Worm (Caenorhabditis elegans): ENCODE results near the gene ufl-1.

Gene ufl-1

DNA sequence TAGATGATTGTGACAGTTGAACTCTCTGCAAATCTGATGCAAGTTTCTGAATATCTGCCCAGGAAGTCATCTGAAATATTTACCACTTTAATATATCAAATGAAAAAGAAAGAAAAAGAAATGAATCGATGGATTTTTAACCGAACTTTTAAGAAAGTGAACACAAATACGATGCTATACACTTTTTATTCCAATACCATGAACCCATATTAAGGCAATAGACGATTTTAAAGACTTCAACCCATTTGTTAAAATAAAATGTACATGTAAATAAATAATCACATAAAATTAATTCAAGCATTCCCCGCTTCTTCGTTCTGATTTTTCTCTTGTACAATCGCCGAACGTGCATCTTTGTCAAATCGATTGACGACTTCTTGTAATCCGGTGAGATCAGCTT, at the start of gene ufl-1:
TSS of gene ufl-1 (minus strand) at position 70 of the 400 bp plus-strand sequence.
- no peak for TF ChIP-seq sem-2 (GFP tag; optimal IDR thresholded peaks at IDR 0.05)
- TF ChIP-seq pha-4 (tag; optimal IDR thresholded peaks at IDR 0.05): no peak
- no peak for TF ChIP-seq ham-2 (GFP tag; optimal IDR thresholded peaks at IDR 0.05)
- no peak for TF ChIP-seq elt-3 (tag; optimal IDR thresholded peaks at IDR 0.05)
- TF ChIP-seq flh-1 (GFP tag; optimal IDR thresholded peaks at IDR 0.05): no peak
- TF ChIP-seq mab-5 (tag; optimal IDR thresholded peaks at IDR 0.05): no peak
- no peak for TF ChIP-seq M03D4.4 (tag; optimal IDR thresholded peaks at IDR 0.05)
- no peak for TF ChIP-seq unc-39 (tag; optimal IDR thresholded peaks at IDR 0.05)
- no peak for TF ChIP-seq ceh-43 (GFP tag; optimal IDR thresholded peaks at IDR 0.05)

DNA sequence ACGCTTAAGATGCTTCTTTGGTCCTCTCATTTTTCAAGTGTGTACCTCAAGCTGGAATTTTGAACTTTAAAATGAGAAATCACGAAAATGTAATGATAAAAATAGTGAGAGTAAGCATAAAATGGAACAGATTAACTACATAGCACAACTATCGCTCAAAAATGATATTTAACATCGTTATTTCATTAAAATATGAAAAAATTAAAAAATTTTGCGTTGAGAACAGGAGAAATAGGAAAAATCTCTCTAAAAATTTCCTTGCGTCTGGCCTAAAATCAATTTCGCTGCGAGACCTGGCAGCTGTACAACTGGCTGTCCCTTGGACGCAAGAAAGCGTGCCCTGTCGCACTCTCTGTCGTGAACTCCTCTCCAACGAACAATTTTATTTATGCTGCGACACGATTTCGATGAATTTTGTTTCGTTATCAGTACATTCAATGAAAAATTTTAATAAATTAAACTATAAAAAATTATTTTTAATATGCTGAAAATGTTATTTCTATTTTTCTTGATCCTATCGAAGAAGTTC, 48.0 kb upstream of the ufl-1 start, which contains the start of gene rps-4:
TSS of gene rps-4 (minus strand) at position 51 of the 529 bp plus-strand sequence.
- TF ChIP-seq ceh-39 (tag; optimal IDR thresholded peaks at IDR 0.05): peak; percentile 64
- peak; percentile 90 for TF ChIP-seq nhr-237 (tag; optimal IDR thresholded peaks at IDR 0.05)
- TF ChIP-seq ces-1 (GFP tag; optimal IDR thresholded peaks at IDR 0.05): peak; percentile 59
- TF ChIP-seq drap-1 (GFP tag; optimal IDR thresholded peaks at IDR 0.05): peak; percentile 17
- peak; percentile 71 for TF ChIP-seq lin-13 (tag; optimal IDR thresholded peaks at IDR 0.05)
- no peak for TF ChIP-seq bed-3 (GFP tag; optimal IDR thresholded peaks at IDR 0.05)
- TF ChIP-seq snpc-4 (tag; optimal IDR thresholded peaks at IDR 0.05): no peak
- TF ChIP-seq elt-3 (tag; optimal IDR thresholded peaks at IDR 0.05): peak; percentile 26
- TF ChIP-seq cnd-1 (tag; optimal IDR thresholded peaks at IDR 0.05): peak; percentile 69
- TF ChIP-seq sptf-1 (tag; optimal IDR thresholded peaks at IDR 0.05): peak; percentile 76
- TF ChIP-seq M03D4.4 (tag; optimal IDR thresholded peaks at IDR 0.05): peak; percentile 8
- peak; percentile 86 for TF ChIP-seq lsy-2 (tag; optimal IDR thresholded peaks at IDR 0.05)
- peak; percentile 58 for TF ChIP-seq pha-4 (tag; optimal IDR thresholded peaks at IDR 0.05)
- TF ChIP-seq flh-1 (GFP tag; optimal IDR thresholded peaks at IDR 0.05): no peak
- peak; percentile 39 for TF ChIP-seq ham-2 (GFP tag; optimal IDR thresholded peaks at IDR 0.05)
- peak; percentile 94 for TF ChIP-seq mep-1 (tag; optimal IDR thresholded peaks at IDR 0.05)
- TF ChIP-seq zip-8 (tag; optimal IDR thresholded peaks at IDR 0.05): no peak
- peak; percentile 36 for TF ChIP-seq ceh-83 (GFP tag; optimal IDR thresholded peaks at IDR 0.05)
- TF ChIP-seq unc-120 (tag; optimal IDR thresholded peaks at IDR 0.05; ENCODE audit: poor library complexity, severe bottlenecking): peak; percentile 27
- no peak for TF ChIP-seq tbx-8 (GFP tag; optimal IDR thresholded peaks at IDR 0.05)
- TF ChIP-seq hlh-1 (tag; optimal IDR thresholded peaks at IDR 0.05): peak; percentile 82
- peak; percentile 57 for TF ChIP-seq unc-62 (GFP tag; optimal IDR thresholded peaks at IDR 0.05)

DNA sequence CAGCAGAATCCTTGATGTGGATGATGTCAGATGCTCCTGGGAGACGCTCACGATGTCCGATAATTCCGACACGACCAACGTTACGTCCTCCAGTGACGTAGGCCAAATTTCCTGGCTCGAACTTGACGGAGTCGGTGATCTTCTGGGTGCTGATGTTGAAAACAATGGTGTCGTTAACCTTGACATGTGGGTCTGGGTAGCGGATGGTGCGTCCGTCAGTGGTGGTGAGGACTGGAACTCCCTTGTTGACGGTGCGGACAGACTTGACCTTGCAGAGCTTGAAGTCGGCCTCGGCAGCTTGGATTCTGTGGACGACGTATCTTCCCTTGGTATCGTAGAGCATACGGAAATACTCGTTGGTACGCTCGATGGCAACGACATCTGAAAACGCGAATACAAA, 47.3 kb upstream of the ufl-1 start:
- TF ChIP-seq cnd-1 (tag; optimal IDR thresholded peaks at IDR 0.05): no peak
- no peak for TF ChIP-seq sem-2 (GFP tag; optimal IDR thresholded peaks at IDR 0.05)
- TF ChIP-seq nhr-237 (tag; optimal IDR thresholded peaks at IDR 0.05): no peak
- no peak for TF ChIP-seq unc-62 (GFP tag; optimal IDR thresholded peaks at IDR 0.05)
- no peak for TF ChIP-seq ceh-43 (GFP tag; optimal IDR thresholded peaks at IDR 0.05)
- no peak for TF ChIP-seq snpc-4 (tag; optimal IDR thresholded peaks at IDR 0.05)
- TF ChIP-seq mls-2 (tag; optimal IDR thresholded peaks at IDR 0.05): no peak
- TF ChIP-seq drap-1 (GFP tag; optimal IDR thresholded peaks at IDR 0.05): no peak
- TF ChIP-seq nhr-28 (tag; optimal IDR thresholded peaks at IDR 0.05): no peak
- TF ChIP-seq bed-3 (GFP tag; optimal IDR thresholded peaks at IDR 0.05): no peak

DNA sequence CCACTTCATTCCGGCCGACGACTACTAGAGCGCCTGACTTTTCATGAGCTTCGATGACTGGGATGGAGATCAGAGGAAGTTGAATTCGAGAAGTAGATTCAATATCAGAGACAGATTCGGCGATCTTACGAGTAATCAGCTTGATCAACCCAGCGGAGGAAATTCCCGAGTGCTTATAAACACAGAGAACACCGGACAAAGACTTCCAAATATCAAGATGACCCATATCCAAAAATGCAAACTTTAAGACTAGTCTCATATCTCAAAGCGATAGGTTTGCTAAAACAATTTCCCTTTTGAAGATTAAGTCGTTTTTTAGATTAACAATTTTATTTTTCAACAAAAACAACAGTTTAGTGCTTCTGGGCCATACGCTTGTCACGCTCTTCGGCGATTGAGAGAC, 46.7 kb upstream of the ufl-1 start, which contains the start of gene Y43B11AR.3:
TSS of gene Y43B11AR.3 (minus strand) at position 335 of the 403 bp plus-strand sequence.
- TF ChIP-seq snpc-4 (tag; optimal IDR thresholded peaks at IDR 0.05) (no peak), elt-1 (tag; optimal IDR thresholded peaks at IDR 0.05; ENCODE audit: borderline replicate concordance, insufficient read depth) (no peak), sem-2 (GFP tag; optimal IDR thresholded peaks at IDR 0.05) (no peak), sptf-1 (tag; optimal IDR thresholded peaks at IDR 0.05) (no peak), mls-2 (tag; optimal IDR thresholded peaks at IDR 0.05) (no peak), nhr-12 (tag; optimal IDR thresholded peaks at IDR 0.05) (no peak), ces-1 (GFP tag; optimal IDR thresholded peaks at IDR 0.05) (no peak), bed-3 (GFP tag; optimal IDR thresholded peaks at IDR 0.05) (no peak), nhr-237 (tag; optimal IDR thresholded peaks at IDR 0.05) (no peak), tbx-8 (GFP tag; optimal IDR thresholded peaks at IDR 0.05) (no peak), unc-62 (GFP tag; optimal IDR thresholded peaks at IDR 0.05) (no peak), ham-2 (GFP tag; optimal IDR thresholded peaks at IDR 0.05) (no peak), pha-4 (tag; optimal IDR thresholded peaks at IDR 0.05) (no peak), hlh-1 (tag; optimal IDR thresholded peaks at IDR 0.05) (no peak), cnd-1 (tag; optimal IDR thresholded peaks at IDR 0.05) (no peak), nhr-76 (tag; optimal IDR thresholded peaks at IDR 0.05) (no peak)

Data from whole organism, mixed stage, embryonic.